Worm (Caenorhabditis elegans): ENCODE results near the gene C01G6.9.
A peak's percentile ranks its signal among the peaks of the same experiment; 100 is the strongest.

The C01G6.9 gene

DNA sequence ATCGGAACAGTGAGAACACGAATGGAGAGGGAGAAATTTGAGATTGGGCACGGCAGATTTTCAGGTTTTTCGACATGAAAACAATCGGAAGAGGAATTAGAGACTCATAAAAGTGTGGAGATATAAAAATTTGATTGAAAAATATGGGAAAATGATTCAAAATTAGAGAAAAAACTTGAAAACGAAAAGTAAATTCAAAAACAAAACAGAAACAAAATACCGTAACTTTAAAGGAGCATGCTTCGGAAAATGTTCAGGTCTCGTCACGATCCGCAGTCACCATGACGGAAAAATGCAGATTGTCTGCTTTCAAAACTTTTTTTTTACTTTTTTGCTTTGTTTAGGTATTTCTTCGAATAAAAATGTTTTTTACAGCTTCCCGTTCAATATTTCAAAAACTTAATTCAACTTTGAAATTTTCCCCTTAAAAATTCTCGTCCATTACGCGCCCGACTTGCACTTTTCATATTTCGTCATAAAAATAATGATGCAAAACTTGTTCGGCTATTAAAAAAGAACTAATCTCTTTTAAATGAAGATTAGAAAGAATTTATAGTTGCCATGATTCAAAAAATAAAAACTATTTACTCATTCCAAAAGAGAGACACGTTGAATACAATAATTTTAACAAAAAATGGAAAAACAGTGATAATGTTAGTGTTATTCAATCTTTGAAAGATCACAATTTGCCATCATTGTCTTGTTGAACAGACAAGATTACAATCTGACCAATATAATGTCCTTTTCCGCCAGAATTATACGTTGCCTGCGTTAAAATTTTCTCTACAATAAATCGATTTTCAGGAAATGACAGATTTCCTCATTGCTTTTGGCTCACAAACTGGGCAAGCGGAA lies 10.2 kb downstream of the C01G6.9 start, which contains the start of gene mtrr-1:
Gene mtrr-1 (plus strand): TSS at position 805 of the 855 bp plus-strand sequence.
- peak; percentile 9 for TF ChIP-seq ceh-8 (GFP tag; optimal IDR thresholded peaks at IDR 0.05)
- TF ChIP-seq nhr-85 (tag), result peak; percentile 67
- TF ChIP-seq skn-1 (tag; optimal IDR thresholded peaks at IDR 0.05), result no peak
- no peak for TF ChIP-seq nhr-237 (tag; optimal IDR thresholded peaks at IDR 0.05)
- no peak for TF ChIP-seq unc-30 (tag; optimal IDR thresholded peaks at IDR 0.05)
- peak; percentile 38 to 41 for TF ChIP-seq efl-1 (optimal IDR thresholded peaks at IDR 0.05)
- peak in 1 of 2 experiments; percentile 37 for TF ChIP-seq efl-1 (GFP tag; optimal IDR thresholded peaks at IDR 0.05 in 1 of 2)
- TF ChIP-seq nhr-19 (GFP tag; conservative IDR thresholded peaks at IDR 0.05), result peak; percentile 49
- TF ChIP-seq ceh-82 (tag; optimal IDR thresholded peaks at IDR 0.05), result no peak
- TF ChIP-seq nhr-47 (tag; optimal IDR thresholded peaks at IDR 0.05), result no peak
- TF ChIP-seq lsy-2 (tag; optimal IDR thresholded peaks at IDR 0.05), result peak; percentile 43 to 76
- TF ChIP-seq egl-13 (tag; optimal IDR thresholded peaks at IDR 0.05), result peak; percentile 5
- peak; percentile 59 for TF ChIP-seq ama-1 (optimal IDR thresholded peaks at IDR 0.05)
- no peak for TF ChIP-seq unc-98 (GFP tag; IDR thresholded peaks at IDR 0.05)
- no peak for TF ChIP-seq pag-3 (tag; optimal IDR thresholded peaks at IDR 0.05; ENCODE audit: borderline replicate concordance, insufficient read depth)
- TF ChIP-seq irx-1 (tag; optimal IDR thresholded peaks at IDR 0.05), result no peak
- TF ChIP-seq mef-2 (tag; optimal IDR thresholded peaks at IDR 0.05), result no peak
- no peak for TF ChIP-seq lin-39 (tag; optimal IDR thresholded peaks at IDR 0.05)
- peak; percentile 55 for TF ChIP-seq nhr-71 (tag; optimal IDR thresholded peaks at IDR 0.05)
- peak; percentile 15 for TF ChIP-seq fkh-10 (GFP tag; optimal IDR thresholded peaks at IDR 0.05)
- TF ChIP-seq lin-35 (GFP tag; optimal IDR thresholded peaks at IDR 0.05), result peak; percentile 2 to 16
- TF ChIP-seq vab-15 (tag; optimal IDR thresholded peaks at IDR 0.05), result no peak
- TF ChIP-seq grh-1 (GFP tag; IDR thresholded peaks at IDR 0.05), result peak; percentile 27; the same call in 1 of the 2 replicates
- peak; percentile 28 for TF ChIP-seq dsc-1 (tag; optimal IDR thresholded peaks at IDR 0.05)
- peak; percentile 25 for TF ChIP-seq hlh-17 (GFP tag; optimal IDR thresholded peaks at IDR 0.05; ENCODE audit: borderline replicate concordance)
- TF ChIP-seq swsn-7 (tag; optimal IDR thresholded peaks at IDR 0.05), result peak; percentile 9
- TF ChIP-seq dpl-1 (GFP tag; optimal IDR thresholded peaks at IDR 0.05), result peak in 2 of 3 experiments; percentile 11 to 46
- TF ChIP-seq aly-2 (tag; optimal IDR thresholded peaks at IDR 0.05), result peak; percentile 18
- TF ChIP-seq nhr-11 (tag; optimal IDR thresholded peaks at IDR 0.05), result no peak
- TF ChIP-seq elt-2 (tag; optimal IDR thresholded peaks at IDR 0.05), result no peak
- TF ChIP-seq mep-1 (tag; optimal IDR thresholded peaks at IDR 0.05), result no peak
- TF ChIP-seq blmp-1 (tag; optimal IDR thresholded peaks at IDR 0.05), result no peak
- no peak for TF ChIP-seq tbx-2 (tag; optimal IDR thresholded peaks at IDR 0.05)
- TF ChIP-seq F16B12.6 (tag; optimal IDR thresholded peaks at IDR 0.05), result peak; percentile 72
- no peak for TF ChIP-seq zag-1 (tag; optimal IDR thresholded peaks at IDR 0.05)
- peak; percentile 7 for TF ChIP-seq snu-23 (GFP tag; optimal IDR thresholded peaks at IDR 0.05)
- no peak for TF ChIP-seq aha-1 (tag; optimal IDR thresholded peaks at IDR 0.05)
- TF ChIP-seq unc-130 (tag; optimal IDR thresholded peaks at IDR 0.05), result no peak
- peak; percentile 5 for TF ChIP-seq ztf-4 (tag; optimal IDR thresholded peaks at IDR 0.05)
- peak; percentile 20 for TF ChIP-seq xbp-1 (tag; optimal IDR thresholded peaks at IDR 0.05)
- TF ChIP-seq lir-3 (tag; optimal IDR thresholded peaks at IDR 0.05; ENCODE audit: poor library complexity), result no peak
- peak; percentile 13 for TF ChIP-seq rnt-1 (tag; optimal IDR thresholded peaks at IDR 0.05)

All from whole organism, L1 larva.